Fruit fly (Drosophila melanogaster): Measurements from ENCODE around the gene Ts.

Ts gene

dm6 chr2L:2956992-2957391, 12.4 kb downstream of the Ts start:
- no peak for TF ChIP-seq CG8478 (optimal IDR thresholded peaks at IDR 0.05)
- TF ChIP-seq EcR (GFP tag; optimal IDR thresholded peaks at IDR 0.05) = no peak
- TF ChIP-seq usp (GFP tag; optimal IDR thresholded peaks at IDR 0.05) = no peak
- TF ChIP-seq Dll (optimal IDR thresholded peaks at IDR 0.05) = no peak
- no peak for TF ChIP-seq psq (optimal IDR thresholded peaks at IDR 0.05)
- TF ChIP-seq pan (optimal IDR thresholded peaks at IDR 0.05) = no peak

dm6 chr2L:2956358-2956757, 13.1 kb downstream of the Ts start:
- TF ChIP-seq psq (optimal IDR thresholded peaks at IDR 0.05) (no peak), EcR (GFP tag; optimal IDR thresholded peaks at IDR 0.05) (no peak), CG8478 (optimal IDR thresholded peaks at IDR 0.05) (no peak), Dll (optimal IDR thresholded peaks at IDR 0.05) (no peak), usp (GFP tag; optimal IDR thresholded peaks at IDR 0.05) (no peak), pan (optimal IDR thresholded peaks at IDR 0.05) (no peak)

- TF ChIP-seq pan (optimal IDR thresholded peaks at IDR 0.05) = no peak
- no peak for TF ChIP-seq psq (optimal IDR thresholded peaks at IDR 0.05)
- peak in 1 of 2 experiments; percentile 90 for TF ChIP-seq EcR (GFP tag; optimal IDR thresholded peaks at IDR 0.05)
- peak; percentile 46 for TF ChIP-seq Dll (optimal IDR thresholded peaks at IDR 0.05)
- TF ChIP-seq usp (GFP tag; optimal IDR thresholded peaks at IDR 0.05) = no peak
- TF ChIP-seq CG8478 (optimal IDR thresholded peaks at IDR 0.05) = peak; percentile 6
These were observed 13.8 kb downstream of the Ts start for dm6 chr2L:2955659-2956058.

dm6 chr2L:2954472-2954871, 15.0 kb downstream of the Ts start, which contains the start of gene Rbp9:
Gene Rbp9, plus strand, starts transcription at chr2L:2954762.
- TF ChIP-seq Dll (optimal IDR thresholded peaks at IDR 0.05) (no peak), pan (optimal IDR thresholded peaks at IDR 0.05) (no peak), usp (GFP tag; optimal IDR thresholded peaks at IDR 0.05) (no peak), EcR (GFP tag; optimal IDR thresholded peaks at IDR 0.05) (no peak), CG8478 (optimal IDR thresholded peaks at IDR 0.05) (no peak), psq (optimal IDR thresholded peaks at IDR 0.05) (no peak)

- TF ChIP-seq EcR (GFP tag; optimal IDR thresholded peaks at IDR 0.05) (no peak), usp (GFP tag; optimal IDR thresholded peaks at IDR 0.05) (no peak), pan (optimal IDR thresholded peaks at IDR 0.05) (no peak), Dll (optimal IDR thresholded peaks at IDR 0.05) (no peak), psq (optimal IDR thresholded peaks at IDR 0.05) (no peak), CG8478 (optimal IDR thresholded peaks at IDR 0.05) (no peak)
These were observed 23.8 kb downstream of the Ts start for dm6 chr2L:2945438-2946220.

dm6 chr2L:2944509-2944908, 24.9 kb downstream of the Ts start:
- TF ChIP-seq usp (GFP tag; optimal IDR thresholded peaks at IDR 0.05) (no peak), psq (optimal IDR thresholded peaks at IDR 0.05) (no peak), EcR (GFP tag; optimal IDR thresholded peaks at IDR 0.05) (no peak), pan (optimal IDR thresholded peaks at IDR 0.05) (no peak), CG8478 (optimal IDR thresholded peaks at IDR 0.05) (no peak), Dll (optimal IDR thresholded peaks at IDR 0.05) (no peak)

- no peak for TF ChIP-seq EcR (GFP tag; optimal IDR thresholded peaks at IDR 0.05)
- no peak for TF ChIP-seq usp (GFP tag; optimal IDR thresholded peaks at IDR 0.05)
- TF ChIP-seq psq (optimal IDR thresholded peaks at IDR 0.05) = no peak
- no peak for TF ChIP-seq Dll (optimal IDR thresholded peaks at IDR 0.05)
- TF ChIP-seq CG8478 (optimal IDR thresholded peaks at IDR 0.05) = no peak
- no peak for TF ChIP-seq pan (optimal IDR thresholded peaks at IDR 0.05)
These were observed 26.8 kb downstream of the Ts start for dm6 chr2L:2942639-2943038.

dm6 chr2L:2941353-2941752, 28.1 kb downstream of the Ts start:
- TF ChIP-seq CG8478 (optimal IDR thresholded peaks at IDR 0.05) (no peak), Dll (optimal IDR thresholded peaks at IDR 0.05) (no peak), usp (GFP tag; optimal IDR thresholded peaks at IDR 0.05) (no peak), psq (optimal IDR thresholded peaks at IDR 0.05) (no peak), EcR (GFP tag; optimal IDR thresholded peaks at IDR 0.05) (no peak), pan (optimal IDR thresholded peaks at IDR 0.05) (no peak)

dm6 chr2L:2939698-2940097, 29.7 kb downstream of the Ts start:
- no peak for TF ChIP-seq Dll (optimal IDR thresholded peaks at IDR 0.05)
- TF ChIP-seq CG8478 (optimal IDR thresholded peaks at IDR 0.05) = no peak
- TF ChIP-seq pan (optimal IDR thresholded peaks at IDR 0.05) = no peak
- TF ChIP-seq EcR (GFP tag; optimal IDR thresholded peaks at IDR 0.05) = no peak
- TF ChIP-seq usp (GFP tag; optimal IDR thresholded peaks at IDR 0.05) = no peak
- no peak for TF ChIP-seq psq (optimal IDR thresholded peaks at IDR 0.05)

- TF ChIP-seq EcR (GFP tag; optimal IDR thresholded peaks at IDR 0.05) (no peak), usp (GFP tag; optimal IDR thresholded peaks at IDR 0.05) (no peak), Dll (optimal IDR thresholded peaks at IDR 0.05) (no peak), pan (optimal IDR thresholded peaks at IDR 0.05) (no peak), psq (optimal IDR thresholded peaks at IDR 0.05) (no peak), CG8478 (optimal IDR thresholded peaks at IDR 0.05) (no peak)
These were observed 33.7 kb downstream of the Ts start for dm6 chr2L:2935704-2936103.

dm6 chr2L:2931555-2932131, 37.8 kb downstream of the Ts start:
- TF ChIP-seq psq (optimal IDR thresholded peaks at IDR 0.05) (no peak), EcR (GFP tag; optimal IDR thresholded peaks at IDR 0.05) (no peak), pan (optimal IDR thresholded peaks at IDR 0.05) (no peak), Dll (optimal IDR thresholded peaks at IDR 0.05) (no peak), usp (GFP tag; optimal IDR thresholded peaks at IDR 0.05) (no peak)

dm6 chr2L:2930646-2931045, 38.8 kb downstream of the Ts start:
- TF ChIP-seq psq (optimal IDR thresholded peaks at IDR 0.05) = no peak
- no peak for TF ChIP-seq pan (optimal IDR thresholded peaks at IDR 0.05)
- TF ChIP-seq usp (GFP tag; optimal IDR thresholded peaks at IDR 0.05) = no peak
- TF ChIP-seq Dll (optimal IDR thresholded peaks at IDR 0.05) = no peak
- TF ChIP-seq CG8478 (optimal IDR thresholded peaks at IDR 0.05) = no peak
- no peak for TF ChIP-seq EcR (GFP tag; optimal IDR thresholded peaks at IDR 0.05)
